Fruit fly (Drosophila melanogaster) whole organism, embryonic: ENCODE results near the gene Ir94d.

Experiments used
- Ada2b ChIP-seq: fragments of 200-800 bp; sonication (Bioruptor generic); IDR thresholded peaks from 2 replicates; pipeline ENCODE4 v1.3.6; 2022; ENCODE audit warnings: missing biosample characterization, missing genetic modification characterization
- CG10543 ChIP-seq: fragments of 200-800 bp; sonication (Bioruptor generic); optimal IDR thresholded peaks from 3 replicates; lab custom pipeline; 2017; ENCODE audit warnings: missing biosample characterization, mild to moderate bottlenecking, missing genetic modification characterization, moderate library complexity
- CG10565 ChIP-seq: fragments of 200-800 bp; sonication (Bioruptor generic); optimal IDR thresholded peaks from 3 replicates; lab custom pipeline; 2016; ENCODE audit warnings: missing biosample characterization, mild to moderate bottlenecking, missing genetic modification characterization
- CG11695 ChIP-seq: fragments of 200-800 bp; sonication (Bioruptor generic); IDR thresholded peaks from 3 replicates; pipeline ENCODE4 v1.3.6; 2022; ENCODE audit warnings: missing biosample characterization, missing genetic modification characterization
- CG12236 ChIP-seq: fragments of 200-800 bp; sonication (Bioruptor generic); optimal IDR thresholded peaks from 2 replicates; lab custom pipeline; 2016; ENCODE audit warnings: missing biosample characterization, missing genetic modification characterization
- CG14860 ChIP-seq: fragments of 200-800 bp; sonication (Bioruptor generic); IDR thresholded peaks from 3 replicates; pipeline ENCODE4 v1.3.6; 2022; ENCODE audit warnings: missing biosample characterization, missing genetic modification characterization; ENCODE audit not compliant: partially characterized antibody
- CG16863 ChIP-seq: fragments of 200-800 bp; sonication (Bioruptor generic); optimal IDR thresholded peaks from 3 replicates; lab custom pipeline; 2016; ENCODE audit warnings: missing biosample characterization, missing genetic modification characterization
- CG17361 ChIP-seq: fragments of 200-800 bp; sonication (Bioruptor generic); IDR thresholded peaks from 3 replicates; pipeline ENCODE4 v1.3.6; 2022; ENCODE audit warnings: missing biosample characterization, missing genetic modification characterization
- CG17568 ChIP-seq: fragments of 200-800 bp; sonication (Bioruptor generic); optimal IDR thresholded peaks from 2 replicates; lab custom pipeline; 2018; ENCODE audit warnings: missing biosample characterization, mild to moderate bottlenecking, missing genetic modification characterization, moderate library complexity
- CG1792 ChIP-seq: fragments of 200-800 bp; sonication (Bioruptor generic); optimal IDR thresholded peaks from 2 replicates; lab custom pipeline; 2016; ENCODE audit warnings: missing biosample characterization, missing genetic modification characterization
- CG18011 ChIP-seq: fragments of 200-800 bp; sonication (Bioruptor generic); optimal IDR thresholded peaks from 2 replicates; lab custom pipeline; 2017; ENCODE audit warnings: missing biosample characterization, missing genetic modification characterization, mild to moderate bottlenecking, moderate library complexity, missing genotype
- CG2199 ChIP-seq: fragments of 200-800 bp; sonication (Bioruptor generic); IDR thresholded peaks from 3 replicates; pipeline ENCODE4 v1.3.6; 2022; ENCODE audit warnings: missing biosample characterization, missing genetic modification characterization
- CG31365 ChIP-seq: fragments of 200-800 bp; sonication (Bioruptor generic); optimal IDR thresholded peaks from 2 replicates; lab custom pipeline; 2018; ENCODE audit warnings: missing biosample characterization, mild to moderate bottlenecking, missing genetic modification characterization
- CG32772 ChIP-seq: fragments of 200-800 bp; sonication (Bioruptor generic); IDR thresholded peaks from 2 replicates; pipeline ENCODE4 v1.3.6; 2022; ENCODE audit warnings: missing biosample characterization, missing genetic modification characterization
- CG33213 ChIP-seq: fragments of 200-800 bp; sonication (Bioruptor generic); optimal IDR thresholded peaks from 3 replicates; lab custom pipeline; 2016; ENCODE audit warnings: missing biosample characterization, missing genetic modification characterization
- CG3847 ChIP-seq: fragments of 200-800 bp; sonication (Bioruptor generic); IDR thresholded peaks from 2 replicates; pipeline ENCODE4 v1.3.6; 2022; ENCODE audit warnings: missing biosample characterization, missing genetic modification characterization
- CG4854 ChIP-seq: fragments of 200-800 bp; sonication (Bioruptor generic); optimal IDR thresholded peaks from 2 replicates; lab custom pipeline; 2016; ENCODE audit warnings: missing biosample characterization, missing genetic modification characterization, inconsistent platforms
- CG8478 ChIP-seq: fragments of >200 bp; optimal IDR thresholded peaks from 2 replicates; lab custom pipeline; 2018
- CTCF ChIP-seq: fragments of 200-800 bp; sonication (Bioruptor generic); optimal IDR thresholded peaks from 2 replicates; lab custom pipeline; 2017; ENCODE audit warnings: missing biosample characterization, mild to moderate bottlenecking, missing genetic modification characterization, moderate library complexity
- D ChIP-seq, 2 experiments: fragments of 200-800 bp in 1 of 2; fragments of >200 bp in 1 of 2; sonication (Bioruptor generic) in 1 of 2; optimal IDR thresholded peaks; 2 replicates in 1 of 2; 3 replicates in 1 of 2; lab custom pipeline; 2017; ENCODE audit warnings: mild to moderate bottlenecking in 1 of 2, missing biosample characterization in 1 of 2, missing genetic modification characterization in 1 of 2, missing genetic modification reagents in 1 of 2
- Dfd ChIP-seq, 2 experiments: fragments of >200 bp; optimal IDR thresholded peaks; 2 replicates each; lab custom pipeline; 2017; ENCODE audit warnings: missing biosample characterization in 2 of 2, missing genetic modification characterization in 2 of 2
- HLH54F ChIP-seq: fragments of 200-800 bp; sonication (Bioruptor generic); optimal IDR thresholded peaks from 3 replicates; lab custom pipeline; 2016; ENCODE audit warnings: missing biosample characterization, missing genetic modification characterization
- MESR4 ChIP-seq: fragments of 200-800 bp; sonication (Bioruptor generic); optimal IDR thresholded peaks from 2 replicates; lab custom pipeline; 2018; ENCODE audit warnings: missing biosample characterization, mild to moderate bottlenecking, missing genetic modification characterization, moderate library complexity
- Meics ChIP-seq: fragments of 200-800 bp; sonication (Bioruptor generic); optimal IDR thresholded peaks from 2 replicates; lab custom pipeline; 2017; ENCODE audit warnings: missing biosample characterization, mild to moderate bottlenecking, missing genetic modification characterization
- NK7.1 ChIP-seq: fragments of 200-800 bp; sonication (Bioruptor generic); optimal IDR thresholded peaks from 3 replicates; lab custom pipeline; 2016; ENCODE audit warnings: missing biosample characterization, missing genetic modification characterization
- Neu2 ChIP-seq: fragments of 200-800 bp; sonication (Bioruptor generic); optimal IDR thresholded peaks from 3 replicates; lab custom pipeline; 2016; ENCODE audit warnings: missing biosample characterization, missing genetic modification characterization, borderline replicate concordance
- Sin3A ChIP-seq: fragments of >200 bp; optimal IDR thresholded peaks from 2 replicates; lab custom pipeline; 2018
- Spps ChIP-seq: fragments of 200-800 bp; sonication (Bioruptor generic); optimal IDR thresholded peaks from 2 replicates; lab custom pipeline; 2018; ENCODE audit warnings: missing biosample characterization, mild to moderate bottlenecking, missing genetic modification characterization
- bowl ChIP-seq: fragments of 200-800 bp; sonication (Bioruptor generic); IDR thresholded peaks from 2 replicates; pipeline ENCODE4 v1.3.6; 2022; ENCODE audit warnings: missing biosample characterization, missing genetic modification characterization
- cg ChIP-seq: fragments of 200-800 bp; sonication (Bioruptor generic); optimal IDR thresholded peaks from 3 replicates; lab custom pipeline; 2019; ENCODE audit warnings: missing biosample characterization, mild to moderate bottlenecking, missing genetic modification characterization, moderate library complexity
- chm ChIP-seq: fragments of 200-800 bp; sonication (Bioruptor generic); IDR thresholded peaks from 2 replicates; pipeline ENCODE4 v1.3.6; 2022; ENCODE audit warnings: missing biosample characterization, missing genetic modification characterization
- da ChIP-seq: fragments of 200-800 bp; sonication (Bioruptor generic); optimal IDR thresholded peaks from 2 replicates; lab custom pipeline; 2016; ENCODE audit warnings: missing biosample characterization, missing genetic modification characterization
- exex ChIP-seq: fragments of 200-800 bp; sonication (Bioruptor generic); optimal IDR thresholded peaks from 4 replicates; lab custom pipeline; 2018; ENCODE audit warnings: missing biosample characterization, mild to moderate bottlenecking, missing genetic modification characterization, moderate library complexity
- gcm ChIP-seq: fragments of 200-800 bp; sonication (Bioruptor generic); optimal IDR thresholded peaks from 2 replicates; lab custom pipeline; 2019; ENCODE audit warnings: missing biosample characterization, mild to moderate bottlenecking, missing genetic modification characterization, moderate library complexity
- grau ChIP-seq: fragments of 200-800 bp; optimal IDR thresholded peaks from 3 replicates; lab custom pipeline; 2019; ENCODE audit warnings: missing biosample characterization, mild to moderate bottlenecking, missing genetic modification characterization, moderate library complexity
- gt ChIP-seq: fragments of 200-800 bp; sonication (Bioruptor generic); IDR thresholded peaks from 2 replicates; pipeline ENCODE4 v1.3.6; 2022; ENCODE audit warnings: missing biosample characterization, missing genetic modification characterization
- hb ChIP-seq: fragments of 200-800 bp; sonication (Bioruptor generic); IDR thresholded peaks from 3 replicates; pipeline ENCODE4 v1.3.6; 2022; ENCODE audit warnings: missing biosample characterization, missing genetic modification characterization; ENCODE audit not compliant: partially characterized antibody
- ind ChIP-seq: fragments of 200-800 bp; sonication (Bioruptor generic); optimal IDR thresholded peaks from 3 replicates; lab custom pipeline; 2016; ENCODE audit warnings: missing biosample characterization, missing genetic modification characterization
- inv ChIP-seq: fragments of 200-800 bp; sonication (Bioruptor generic); IDR thresholded peaks from 2 replicates; pipeline ENCODE4 v1.3.6; 2022; ENCODE audit warnings: missing biosample characterization, missing genetic modification characterization; ENCODE audit not compliant: partially characterized antibody
- jigr1 ChIP-seq: fragments of 200-800 bp; sonication (Bioruptor generic); IDR thresholded peaks from 3 replicates; pipeline ENCODE4 v1.3.6; 2022; ENCODE audit warnings: missing biosample characterization, missing genetic modification characterization
- lmd ChIP-seq: fragments of 200-800 bp; sonication (Bioruptor generic); IDR thresholded peaks from 2 replicates; pipeline ENCODE4 v1.3.6; 2022; ENCODE audit warnings: missing biosample characterization, missing genetic modification characterization
- nau ChIP-seq: fragments of 200-800 bp; sonication (Bioruptor generic); optimal IDR thresholded peaks from 3 replicates; lab custom pipeline; 2017; ENCODE audit warnings: missing biosample characterization, mild to moderate bottlenecking, missing genetic modification characterization, missing genetic modification reagents
- nmo ChIP-seq: fragments of 200-800 bp; sonication (Bioruptor generic); optimal IDR thresholded peaks from 2 replicates; lab custom pipeline; 2018; ENCODE audit warnings: missing biosample characterization, mild to moderate bottlenecking, missing genetic modification characterization, moderate library complexity
- pros ChIP-seq: fragments of 200-800 bp; sonication (Bioruptor generic); optimal IDR thresholded peaks from 3 replicates; lab custom pipeline; 2019; ENCODE audit warnings: missing biosample characterization, mild to moderate bottlenecking, missing genetic modification characterization, moderate library complexity
- sd ChIP-seq: fragments of 200-800 bp; sonication (Bioruptor generic); optimal IDR thresholded peaks from 3 replicates; lab custom pipeline; 2018; ENCODE audit warnings: missing biosample characterization, mild to moderate bottlenecking, missing genetic modification characterization, moderate library complexity
- sens ChIP-seq: fragments of 200-800 bp; sonication (Bioruptor generic); peaks from one replicate; lab custom pipeline; 2016; ENCODE audit warnings: missing biosample characterization, missing genetic modification characterization
- sug ChIP-seq: fragments of 200-800 bp; optimal IDR thresholded peaks from 2 replicates; lab custom pipeline; 2019; ENCODE audit warnings: missing biosample characterization, mild to moderate bottlenecking, missing genetic modification characterization, moderate library complexity
- tap ChIP-seq: fragments of 200-800 bp; optimal IDR thresholded peaks from 3 replicates; lab custom pipeline; 2019; ENCODE audit warnings: missing biosample characterization, mild to moderate bottlenecking, missing genetic modification characterization, moderate library complexity
- tna ChIP-seq: fragments of 200-800 bp; sonication (Bioruptor generic); IDR thresholded peaks from 2 replicates; pipeline ENCODE4 v1.3.6; 2022; ENCODE audit warnings: missing biosample characterization, missing genetic modification characterization; ENCODE audit not compliant: partially characterized antibody
- unpg ChIP-seq: fragments of 200-800 bp; sonication (Bioruptor generic); optimal IDR thresholded peaks from 3 replicates; lab custom pipeline; 2018; ENCODE audit warnings: missing biosample characterization, mild to moderate bottlenecking, missing genetic modification characterization, moderate library complexity
- vfl ChIP-seq: fragments of 200-800 bp; sonication (Bioruptor generic); optimal IDR thresholded peaks from 2 replicates; lab custom pipeline; 2016; ENCODE audit warnings: missing biosample characterization, missing genetic modification characterization

Gene Ir94d

dm6 chr3R:23358565-23359138 lies 44.0 kb upstream of the Ir94d start, which contains the start of gene RpS3 (continued):
- TF ChIP-seq Meics (GFP tag; lab: Kevin White, UChicago) (no peak), inv (GFP tag; lab: Robert Waterston, UW) (no peak), CG17361 (GFP tag; lab: Robert Waterston, UW) (no peak; the same call in 1 of the 3 replicates), CG17568 (GFP tag; lab: Kevin White, UChicago) (no peak), NK7.1 (no peak), CG10543 (GFP tag; lab: Kevin White, UChicago) (no peak), D (optimal IDR thresholded peaks at IDR 0.05; lab: Kevin White, UChicago) (peak; percentile 2), D (GFP tag; optimal IDR thresholded peaks at IDR 0.05; lab: Kevin White, UChicago) (no peak), grau (tag; lab: Kevin White, UChicago) (peak; percentile 28), Spps (tag; lab: Kevin White, UChicago) (no peak), ind (GFP tag; lab: Kevin White, UChicago) (no peak), chm (no peak), CG32772 (GFP tag; lab: Robert Waterston, UW) (no peak), gt (GFP tag; lab: Robert Waterston, UW) (no peak), HLH54F (no peak), cg (no peak), gcm (GFP tag; lab: Kevin White, UChicago) (peak; percentile 16), da (no peak), Sin3A (lab: Kevin White, UChicago) (peak; percentile 24), CG31365 (tag; lab: Kevin White, UChicago) (no peak), CTCF (GFP tag; lab: Kevin White, UChicago) (peak; percentile 73), CG16863 (GFP tag; lab: Kevin White, UChicago) (no peak), CG10565 (GFP tag; lab: Kevin White, UChicago) (no peak), vfl (GFP tag; lab: Kevin White, UChicago) (no peak), CG11695 (peak; percentile 45; the same call in 2 of the 3 replicates), CG12236 (no peak), nmo (peak; percentile 65), CG3847 (peak; percentile 32; the same call in 1 of the 2 replicates), Ada2b (no peak), CG33213 (GFP tag; lab: Kevin White, UChicago) (no peak), CG8478 (lab: Kevin White, UChicago) (no peak), CG1792 (GFP tag; lab: Kevin White, UChicago) (no peak), sens (GFP tag; lab: Kevin White, UChicago) (peak; percentile 81), nau (GFP tag; lab: Kevin White, UChicago) (no peak), sd (tag; lab: Kevin White, UChicago) (peak; percentile 31), hb (GFP tag; lab: Robert Waterston, UW) (no peak), exex (tag; lab: Kevin White, UChicago) (peak; percentile 9), Dfd (GFP tag; optimal IDR thresholded peaks at IDR 0.05; lab: Kevin White, UChicago) (no peak), tap (tag; lab: Kevin White, UChicago) (no peak), lmd (GFP tag; lab: Robert Waterston, UW) (no peak), unpg (GFP tag; lab: Kevin White, UChicago) (peak; percentile 2), bowl (GFP tag; lab: Robert Waterston, UW) (no peak), CG4854 (GFP tag; lab: Kevin White, UChicago) (no peak), Neu2 (GFP tag; lab: Kevin White, UChicago) (no peak), pros (GFP tag; lab: Kevin White, UChicago) (no peak), MESR4 (GFP tag; lab: Kevin White, UChicago) (peak; percentile 100), CG18011 (GFP tag; lab: Kevin White, UChicago) (peak; percentile 7), CG2199 (GFP tag; lab: Robert Waterston, UW) (no peak), tna (GFP tag; lab: Robert Waterston, UW) (0 out of 2 replicates have a peak, but pooled peaks have one; percentile 17), sug (peak; percentile 36), jigr1 (GFP tag; lab: Robert Waterston, UW) (no peak), CG14860 (GFP tag; lab: Robert Waterston, UW) (no peak)
